Fruit fly (Drosophila melanogaster) whole organism, embryonic: ENCODE measurements around the gene CG33966.

Experiments used
- CG10979 ChIP-seq: fragments of 200-800 bp; sonication (Bioruptor generic); optimal IDR thresholded peaks from 2 replicates; lab custom pipeline; 2018; ENCODE audit warnings: missing biosample characterization, mild to moderate bottlenecking, missing genetic modification characterization, moderate library complexity
- CG11695 ChIP-seq: fragments of 200-800 bp; sonication (Bioruptor generic); IDR thresholded peaks from 3 replicates; pipeline ENCODE4 v1.3.6; 2022; ENCODE audit warnings: missing biosample characterization, missing genetic modification characterization
- CG12155 ChIP-seq: fragments of 200-800 bp; sonication (Bioruptor generic); optimal IDR thresholded peaks from 3 replicates; lab custom pipeline; 2016; ENCODE audit warnings: missing biosample characterization, missing genetic modification characterization
- CG12769 ChIP-seq: fragments of 200-800 bp; sonication (Bioruptor generic); optimal IDR thresholded peaks from 2 replicates; lab custom pipeline; 2019; ENCODE audit warnings: missing biosample characterization, mild to moderate bottlenecking, missing genetic modification characterization, moderate library complexity
- CG13296 ChIP-seq: fragments of 200-800 bp; sonication (Bioruptor generic); optimal IDR thresholded peaks from 3 replicates; lab custom pipeline; 2018; ENCODE audit warnings: missing biosample characterization, mild to moderate bottlenecking, missing genetic modification characterization
- CG13624 ChIP-seq: fragments of 200-800 bp; sonication (Bioruptor generic); optimal IDR thresholded peaks from 2 replicates; lab custom pipeline; 2016; ENCODE audit warnings: missing biosample characterization, missing genetic modification characterization
- CG14050 ChIP-seq: fragments of 200-800 bp; sonication (Bioruptor generic); IDR thresholded peaks from 3 replicates; pipeline ENCODE4 v1.3.6; 2022; ENCODE audit warnings: missing biosample characterization, missing genetic modification characterization
- CG14667 ChIP-seq: fragments of 200-800 bp; sonication (Bioruptor generic); IDR thresholded peaks from 2 replicates; pipeline ENCODE4 v1.3.6; 2022; ENCODE audit warnings: missing biosample characterization, missing genetic modification characterization
- CG15269 ChIP-seq: fragments of 200-800 bp; sonication (Bioruptor generic); optimal IDR thresholded peaks from 2 replicates; lab custom pipeline; 2018; ENCODE audit warnings: missing biosample characterization, mild to moderate bottlenecking, missing genetic modification characterization, moderate library complexity
- CG1647 ChIP-seq: fragments of 200-800 bp; sonication (Bioruptor generic); optimal IDR thresholded peaks from 3 replicates; lab custom pipeline; 2016; ENCODE audit warnings: missing biosample characterization, missing genetic modification characterization
- CG31365 ChIP-seq: fragments of 200-800 bp; sonication (Bioruptor generic); optimal IDR thresholded peaks from 2 replicates; lab custom pipeline; 2018; ENCODE audit warnings: missing biosample characterization, mild to moderate bottlenecking, missing genetic modification characterization
- CG5953 ChIP-seq: fragments of 200-800 bp; sonication (Bioruptor generic); IDR thresholded peaks from 2 replicates; pipeline ENCODE4 v1.3.6; 2022; ENCODE audit warnings: missing biosample characterization, missing genetic modification characterization
- CG6791 ChIP-seq: fragments of 200-800 bp; sonication (Bioruptor generic); IDR thresholded peaks from 3 replicates; pipeline ENCODE4 v1.3.6; 2022; ENCODE audit warnings: missing biosample characterization, missing genetic modification characterization; ENCODE audit not compliant: partially characterized antibody
- CTCF ChIP-seq: fragments of 200-800 bp; sonication (Bioruptor generic); optimal IDR thresholded peaks from 2 replicates; lab custom pipeline; 2017; ENCODE audit warnings: missing biosample characterization, mild to moderate bottlenecking, missing genetic modification characterization, moderate library complexity
- CkIIα-i1 ChIP-seq: fragments of 200-800 bp; sonication (Bioruptor generic); IDR thresholded peaks from 2 replicates; pipeline ENCODE4 v1.3.6; 2022; ENCODE audit warnings: missing biosample characterization, missing genetic modification characterization
- D19A ChIP-seq: fragments of 200-800 bp; optimal IDR thresholded peaks from 3 replicates; lab custom pipeline; 2019; ENCODE audit warnings: missing biosample characterization, mild to moderate bottlenecking, missing genetic modification characterization, moderate library complexity
- Dfd ChIP-seq, 2 experiments: fragments of >200 bp; optimal IDR thresholded peaks; 2 replicates each; lab custom pipeline; 2017; ENCODE audit warnings: missing biosample characterization in 2 of 2, missing genetic modification characterization in 2 of 2
- Dip2 ChIP-seq: fragments of 200-800 bp; sonication (Bioruptor generic); IDR thresholded peaks from 2 replicates; pipeline ENCODE4 v1.3.6; 2022; ENCODE audit warnings: missing biosample characterization, missing genetic modification characterization
- Oli ChIP-seq: fragments of 200-800 bp; sonication (Bioruptor generic); optimal IDR thresholded peaks from 2 replicates; lab custom pipeline; 2018; ENCODE audit warnings: missing biosample characterization, mild to moderate bottlenecking, missing genetic modification characterization, moderate library complexity
- Optix ChIP-seq: fragments of 200-800 bp; sonication (Bioruptor generic); IDR thresholded peaks from 3 replicates; pipeline ENCODE4 v1.3.6; 2022; ENCODE audit warnings: missing biosample characterization, missing genetic modification characterization
- Six4 ChIP-seq: fragments of 200-800 bp; sonication (Bioruptor generic); optimal IDR thresholded peaks from 2 replicates; lab custom pipeline; 2016; ENCODE audit warnings: missing biosample characterization, missing genetic modification characterization
- TFAM ChIP-seq: fragments of 200-800 bp; sonication (Bioruptor generic); optimal IDR thresholded peaks from 2 replicates; lab custom pipeline; 2017; ENCODE audit warnings: missing biosample characterization, missing genetic modification characterization, inconsistent platforms
- YL-1 ChIP-seq: fragments of 200-800 bp; sonication (Bioruptor generic); optimal IDR thresholded peaks from 3 replicates; lab custom pipeline; 2017; ENCODE audit warnings: missing biosample characterization, mild to moderate bottlenecking, missing genetic modification characterization
- amos ChIP-seq: fragments of 200-800 bp; sonication (Bioruptor generic); IDR thresholded peaks from 2 replicates; pipeline ENCODE4 v1.3.6; 2022; ENCODE audit warnings: missing biosample characterization, missing genetic modification characterization; ENCODE audit not compliant: partially characterized antibody
- ap ChIP-seq: fragments of 200-800 bp; sonication (Bioruptor generic); IDR thresholded peaks from 2 replicates; pipeline ENCODE4 v1.3.6; 2022; ENCODE audit warnings: missing biosample characterization, missing genetic modification characterization
- ara ChIP-seq: fragments of 200-800 bp; sonication (Bioruptor generic); IDR thresholded peaks from 2 replicates; pipeline ENCODE4 v1.3.6; 2022; ENCODE audit warnings: missing biosample characterization, missing genetic modification characterization
- az2 ChIP-seq: fragments of 200-800 bp; sonication (Bioruptor generic); optimal IDR thresholded peaks from 3 replicates; lab custom pipeline; 2016; ENCODE audit warnings: missing biosample characterization, missing genetic modification characterization
- bab2 ChIP-seq: fragments of 200-800 bp; sonication (Bioruptor generic); optimal IDR thresholded peaks from 2 replicates; lab custom pipeline; 2016; ENCODE audit warnings: missing biosample characterization, missing genetic modification characterization
- bsh ChIP-seq, 2 experiments: fragments of 200-800 bp; sonication (Bioruptor generic); optimal IDR thresholded peaks; 2 replicates each; lab custom pipeline; 2017 to 2018; ENCODE audit warnings: mild to moderate bottlenecking in 2 of 2, missing biosample characterization in 2 of 2, missing genetic modification characterization in 2 of 2, moderate library complexity in 1 of 2
- cg ChIP-seq: fragments of 200-800 bp; sonication (Bioruptor generic); optimal IDR thresholded peaks from 3 replicates; lab custom pipeline; 2019; ENCODE audit warnings: missing biosample characterization, mild to moderate bottlenecking, missing genetic modification characterization, moderate library complexity
- chm ChIP-seq: fragments of 200-800 bp; sonication (Bioruptor generic); IDR thresholded peaks from 2 replicates; pipeline ENCODE4 v1.3.6; 2022; ENCODE audit warnings: missing biosample characterization, missing genetic modification characterization
- crc ChIP-seq: fragments of 200-800 bp; sonication (Bioruptor generic); optimal IDR thresholded peaks from 2 replicates; lab custom pipeline; 2016; ENCODE audit warnings: missing biosample characterization, missing genetic modification characterization
- dati ChIP-seq: fragments of 200-800 bp; sonication (Bioruptor generic); IDR thresholded peaks from 2 replicates; pipeline ENCODE4 v1.3.6; 2022; ENCODE audit warnings: missing biosample characterization, missing genetic modification characterization
- eve ChIP-seq, 2 experiments: fragments of >200 bp; optimal IDR thresholded peaks; 2 replicates each; lab custom pipeline; 2017; ENCODE audit warnings: missing biosample characterization in 2 of 2, missing genetic modification characterization in 2 of 2
- ewg ChIP-seq: fragments of 200-800 bp; sonication (Bioruptor generic); optimal IDR thresholded peaks from 3 replicates; lab custom pipeline; 2017; ENCODE audit warnings: mild to moderate bottlenecking, missing biosample characterization, missing genetic modification reagents, missing genetic modification characterization
- gcm2 ChIP-seq: fragments of 200-800 bp; sonication (Bioruptor generic); optimal IDR thresholded peaks from 2 replicates; lab custom pipeline; 2016; ENCODE audit warnings: missing biosample characterization, missing genetic modification characterization
- grn ChIP-seq: fragments of 200-800 bp; sonication (Bioruptor generic); optimal IDR thresholded peaks from 3 replicates; lab custom pipeline; 2017; ENCODE audit warnings: missing biosample characterization, missing genetic modification characterization
- gsb-n ChIP-seq: fragments of 200-800 bp; sonication (Bioruptor generic); optimal IDR thresholded peaks from 3 replicates; lab custom pipeline; 2018; ENCODE audit warnings: missing biosample characterization, mild to moderate bottlenecking, missing genetic modification characterization
- gt ChIP-seq: fragments of 200-800 bp; sonication (Bioruptor generic); IDR thresholded peaks from 2 replicates; pipeline ENCODE4 v1.3.6; 2022; ENCODE audit warnings: missing biosample characterization, missing genetic modification characterization
- mirr ChIP-seq: fragments of 200-800 bp; sonication (Bioruptor generic); optimal IDR thresholded peaks from 3 replicates; lab custom pipeline; 2018; ENCODE audit warnings: missing biosample characterization, mild to moderate bottlenecking, missing genetic modification characterization
- nerfin-2 ChIP-seq: fragments of 200-800 bp; sonication (Bioruptor generic); IDR thresholded peaks from 2 replicates; pipeline ENCODE4 v1.3.6; 2022; ENCODE audit warnings: missing biosample characterization, missing genetic modification characterization; ENCODE audit not compliant: partially characterized antibody
- nom ChIP-seq: fragments of 200-800 bp; sonication (Bioruptor generic); optimal IDR thresholded peaks from 2 replicates; lab custom pipeline; 2017; ENCODE audit warnings: missing biosample characterization, missing genetic modification characterization, mild to moderate bottlenecking, moderate library complexity, missing genetic modification reagents
- oc ChIP-seq: fragments of 200-800 bp; sonication (Bioruptor generic); optimal IDR thresholded peaks from 2 replicates; lab custom pipeline; 2018; ENCODE audit warnings: missing biosample characterization, mild to moderate bottlenecking, missing genetic modification characterization, moderate library complexity
- otp ChIP-seq: fragments of 200-800 bp; sonication (Bioruptor generic); IDR thresholded peaks from 3 replicates; pipeline ENCODE4, ENCODE4 v1.3.6; 2022; ENCODE audit warnings: missing biosample characterization, missing genetic modification characterization
- psq ChIP-seq: fragments of 200-800 bp; sonication (Bioruptor generic); optimal IDR thresholded peaks from 2 replicates; lab custom pipeline; 2017; ENCODE audit warnings: missing biosample characterization, missing genetic modification characterization
- repo ChIP-seq: fragments of 200-800 bp; sonication (Bioruptor generic); optimal IDR thresholded peaks from 2 replicates; lab custom pipeline; 2016; ENCODE audit warnings: missing biosample characterization, missing genetic modification characterization
- sd ChIP-seq: fragments of 200-800 bp; sonication (Bioruptor generic); optimal IDR thresholded peaks from 3 replicates; lab custom pipeline; 2018; ENCODE audit warnings: missing biosample characterization, mild to moderate bottlenecking, missing genetic modification characterization, moderate library complexity
- sens ChIP-seq: fragments of 200-800 bp; sonication (Bioruptor generic); peaks from one replicate; lab custom pipeline; 2016; ENCODE audit warnings: missing biosample characterization, missing genetic modification characterization
- so ChIP-seq: fragments of 200-800 bp; sonication (Bioruptor generic); IDR thresholded peaks from 3 replicates; pipeline ENCODE4 v1.3.6; 2022; ENCODE audit warnings: missing biosample characterization, missing genetic modification characterization
- tap ChIP-seq: fragments of 200-800 bp; optimal IDR thresholded peaks from 3 replicates; lab custom pipeline; 2019; ENCODE audit warnings: missing biosample characterization, mild to moderate bottlenecking, missing genetic modification characterization, moderate library complexity
- tio ChIP-seq: fragments of 200-800 bp; sonication (Bioruptor generic); optimal IDR thresholded peaks from 2 replicates; lab custom pipeline; 2017; ENCODE audit warnings: missing biosample characterization, missing genetic modification characterization, inconsistent platforms
- yki ChIP-seq: fragments of >200 bp; optimal IDR thresholded peaks from 3 replicates; lab custom pipeline; 2018
- z ChIP-seq: fragments of 200-800 bp; sonication (Bioruptor generic); IDR thresholded peaks from 3 replicates; pipeline ENCODE4 v1.3.6; 2022; ENCODE audit warnings: missing biosample characterization, missing genetic modification characterization

Gene CG33966

DNA sequence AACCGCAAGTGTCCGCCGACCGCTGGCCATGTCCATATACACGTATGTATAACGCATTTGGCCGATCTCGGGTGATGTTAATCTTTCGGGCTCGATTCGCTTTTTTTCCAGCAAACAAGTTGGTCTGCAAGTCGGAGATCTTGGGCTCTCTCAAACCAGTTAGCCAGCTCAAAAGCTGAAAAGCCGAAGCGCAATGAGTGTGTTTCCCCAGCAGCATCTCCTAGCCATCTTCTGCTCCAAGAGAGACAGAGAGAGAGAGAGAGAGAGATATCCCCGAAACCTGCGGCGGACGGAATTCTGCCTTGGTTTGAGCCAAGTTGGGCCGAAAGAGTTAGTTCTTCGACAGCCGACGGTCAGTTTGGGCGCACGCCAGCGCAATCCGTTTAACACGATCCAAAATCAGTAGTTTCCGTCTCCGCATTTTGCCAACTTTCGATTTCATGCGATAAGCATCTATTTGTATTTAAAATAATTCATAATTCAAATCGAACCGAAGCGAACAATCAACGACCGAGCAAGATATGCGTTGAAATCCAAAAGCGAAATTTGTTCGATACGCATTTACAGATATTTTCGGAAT, 31.6 kb downstream of the CG33966 start:
- TF ChIP-seq TFAM: no peak
- no peak for TF ChIP-seq bab2 (GFP tag; lab: Kevin White, UChicago)
- TF ChIP-seq ap (GFP tag; lab: Robert Waterston, UW): no peak
- no peak for TF ChIP-seq CG14050
- TF ChIP-seq psq: no peak
- peak; percentile 65 for TF ChIP-seq CG12769 (tag; lab: Kevin White, UChicago)
- TF ChIP-seq nerfin-2: no peak
- no peak for TF ChIP-seq crc (GFP tag; lab: Kevin White, UChicago)
- TF ChIP-seq sens (GFP tag; lab: Kevin White, UChicago): peak; percentile 28
- TF ChIP-seq CG12155 (GFP tag; lab: Kevin White, UChicago): no peak
- TF ChIP-seq CG10979 (tag; lab: Kevin White, UChicago): no peak
- TF ChIP-seq CG5953: no peak
- peak; percentile 88 for TF ChIP-seq z (GFP tag; lab: Robert Waterston, UW)
- no peak for TF ChIP-seq bsh (GFP tag; optimal IDR thresholded peaks at IDR 0.05; lab: Kevin White, UChicago)
- TF ChIP-seq Six4 (GFP tag; lab: Kevin White, UChicago): no peak
- no peak for TF ChIP-seq CG14667
- TF ChIP-seq dati (GFP tag; lab: Robert Waterston, UW): no peak
- no peak for TF ChIP-seq gt (GFP tag; lab: Robert Waterston, UW)
- TF ChIP-seq sd (tag; lab: Kevin White, UChicago): peak; percentile 10
- peak; percentile 26 for TF ChIP-seq nom
- no peak for TF ChIP-seq gsb-n (tag; lab: Kevin White, UChicago)
- TF ChIP-seq CG31365 (tag; lab: Kevin White, UChicago): no peak
- TF ChIP-seq cg (GFP tag; lab: Kevin White, UChicago): no peak
- no peak for TF ChIP-seq chm (GFP tag; lab: Robert Waterston, UW)
- no peak for TF ChIP-seq ewg (GFP tag; lab: Kevin White, UChicago)
- no peak for TF ChIP-seq CG1647 (GFP tag; lab: Kevin White, UChicago)
- no peak for TF ChIP-seq CG13296 (GFP tag; lab: Kevin White, UChicago)
- TF ChIP-seq yki (lab: Kevin White, UChicago): no peak
- TF ChIP-seq ara: peak; percentile 10; the same call in 1 of the 2 replicates
- no peak for TF ChIP-seq D19A
- TF ChIP-seq CG6791 (GFP tag; lab: Robert Waterston, UW): no peak
- TF ChIP-seq YL-1 (GFP tag; lab: Kevin White, UChicago): no peak
- TF ChIP-seq so (GFP tag; lab: Robert Waterston, UW): no peak
- no peak for TF ChIP-seq tio
- TF ChIP-seq CG11695 (GFP tag; lab: Robert Waterston, UW): 0 out of 3 replicates have a peak, but pooled peaks have one; percentile 8
- TF ChIP-seq amos (GFP tag; lab: Robert Waterston, UW): no peak; the same call in 1 of the 2 replicates
- TF ChIP-seq Oli (tag; lab: Kevin White, UChicago): no peak
- TF ChIP-seq CkIIα-i1 (GFP tag; lab: Robert Waterston, UW): no peak
- no peak for TF ChIP-seq mirr (GFP tag; lab: Kevin White, UChicago)
- TF ChIP-seq gcm2 (GFP tag; lab: Kevin White, UChicago): no peak
- TF ChIP-seq repo: no peak
- no peak for TF ChIP-seq otp (GFP tag; lab: Robert Waterston, UW)
- TF ChIP-seq CG15269 (tag; lab: Kevin White, UChicago): no peak
- no peak for TF ChIP-seq eve (GFP tag; optimal IDR thresholded peaks at IDR 0.05; lab: Kevin White, UChicago)
- no peak for TF ChIP-seq CG13624
- TF ChIP-seq grn (GFP tag; lab: Kevin White, UChicago): peak; percentile 44
- no peak for TF ChIP-seq Dfd (GFP tag; optimal IDR thresholded peaks at IDR 0.05; lab: Kevin White, UChicago)
- no peak for TF ChIP-seq tap (tag; lab: Kevin White, UChicago)
- TF ChIP-seq Optix (GFP tag; lab: Robert Waterston, UW): no peak
- no peak for TF ChIP-seq Dip2 (GFP tag; lab: Robert Waterston, UW)
- TF ChIP-seq az2: no peak
- TF ChIP-seq CTCF (GFP tag; lab: Kevin White, UChicago): no peak
- TF ChIP-seq oc (tag; lab: Kevin White, UChicago): no peak
